Worm (Caenorhabditis elegans) whole organism, L4 larva: Measurements from ENCODE around the gene sri-1.

ENCODE experiments used
- R02D3.7 ChIP-seq: fragments of 150-350 bp; sonication (generic microtip); optimal IDR thresholded peaks from 3 replicates; lab custom pipeline; 2014; ENCODE audit warnings: missing biosample characterization, missing genetic modification characterization
- ceh-82 ChIP-seq: sonication (generic microtip); optimal IDR thresholded peaks from 2 replicates; lab custom pipeline; 2017; ENCODE audit warnings: missing biosample characterization, missing genetic modification characterization
- madf-9 ChIP-seq: fragments of 200-800 bp; sonication (Bioruptor generic); conservative IDR thresholded peaks from 2 replicates; pipeline ENCODE4 v1.3.6; 2022; ENCODE audit warnings: missing genetic modification reagents, missing genetic modification characterization, missing compliant biosample characterization
- mdl-1 ChIP-seq, 2 experiments: fragments of 150-350 bp in 1 of 2; sonication (generic microtip) in 1 of 2; optimal IDR thresholded peaks; 2 replicates each; lab custom pipeline; 2014 to 2017; ENCODE audit warnings: missing biosample characterization in 2 of 2, missing genetic modification characterization in 2 of 2
- mep-1 ChIP-seq: fragments of 150-350 bp; sonication (generic microtip); optimal IDR thresholded peaks from 3 replicates; lab custom pipeline; 2014; ENCODE audit warnings: missing biosample characterization, missing genetic modification characterization
- nhr-28 ChIP-seq: fragments of 150-350 bp; optimal IDR thresholded peaks from 2 replicates; lab custom pipeline; 2014; ENCODE audit warnings: missing biosample characterization, missing genetic modification characterization
- nhr-77 ChIP-seq: fragments of 150-350 bp; optimal IDR thresholded peaks from 2 replicates; lab custom pipeline; 2014; ENCODE audit warnings: missing biosample characterization, missing genetic modification characterization
- unc-62 ChIP-seq, 3 experiments: fragments of 150-350 bp in 1 of 3; sonication (generic microtip); optimal IDR thresholded peaks in 2 of 3; peaks in 1 of 3; 1 replicate in 1 of 3; 2 replicates in 2 of 3; lab custom pipeline; 2014 to 2017; ENCODE audit warnings: missing biosample characterization in 3 of 3, missing genetic modification characterization in 3 of 3, missing genetic modification reagents in 3 of 3, missing genotype in 1 of 3
- zag-1 ChIP-seq: fragments of 150-350 bp; optimal IDR thresholded peaks from 2 replicates; lab custom pipeline; 2014; ENCODE audit warnings: missing biosample characterization, missing genetic modification characterization

- TF ChIP-seq mdl-1 (tag; optimal IDR thresholded peaks at IDR 0.05; lab: Kevin White, UChicago) (no peak), mep-1 (tag; lab: Kevin White, UChicago) (no peak), R02D3.7 (tag; lab: Kevin White, UChicago) (no peak), zag-1 (tag; lab: Kevin White, UChicago) (no peak), unc-62 (GFP tag; optimal IDR thresholded peaks at IDR 0.05 in 1 of 2; lab: Kevin White, UChicago) (no peak), unc-62 (tag; optimal IDR thresholded peaks at IDR 0.05; lab: Kevin White, UChicago) (no peak), nhr-77 (no peak), madf-9 (GFP tag; lab: Robert Waterston, UW) (no peak), nhr-28 (no peak), ceh-82 (tag; lab: Kevin White, UChicago) (no peak)
Measured at ce11 chrV:15957098-15957497, 10.3 kb downstream of the sri-1 start, which contains the start of gene F36G9.3.
